Fruit fly (Drosophila melanogaster): Measurements from ENCODE around the gene cyst.

dm6 chr2L:19526316-19526715, 17.8 kb upstream of the cyst start, which contains the start of the genes Dpm1 and CG10137:
- no peak for TF ChIP-seq CG32264 (GFP tag; optimal IDR thresholded peaks at IDR 0.05)
- no peak for TF ChIP-seq br (GFP tag; optimal IDR thresholded peaks at IDR 0.05)
- TF ChIP-seq Abd-B (GFP tag; optimal IDR thresholded peaks at IDR 0.05) = no peak
- no peak for TF ChIP-seq psq (GFP tag; optimal IDR thresholded peaks at IDR 0.05)
- TF ChIP-seq Hr78 (GFP tag; optimal IDR thresholded peaks at IDR 0.05) = no peak
- no peak for TF ChIP-seq Dfd (GFP tag; optimal IDR thresholded peaks at IDR 0.05)
- TF ChIP-seq OdsH (GFP tag; optimal IDR thresholded peaks at IDR 0.05) = no peak
- no peak for TF ChIP-seq Dif (GFP tag; optimal IDR thresholded peaks at IDR 0.05; ENCODE audit: partially characterized antibody)

Data from whole organism, wandering third instar larva.